Worm (Caenorhabditis elegans) whole organism, young adult: Measurements from ENCODE around the gene C26B2.7.

Experiments used
- B0035.1 ChIP-seq: sonication (generic microtip); optimal IDR thresholded peaks from 2 replicates; lab custom pipeline; 2016; ENCODE audit warnings: missing genetic modification characterization, mild to moderate bottlenecking, missing compliant biosample characterization, missing genotype, missing genetic modification reagents
- C06A6.2 ChIP-seq: fragments of 200-800 bp; sonication (Bioruptor generic); conservative IDR thresholded peaks from 2 replicates; pipeline ENCODE4 v1.3.6; 2022; ENCODE audit warnings: missing genetic modification characterization, missing compliant biosample characterization
- F22D6.2 ChIP-seq: sonication (generic microtip); optimal IDR thresholded peaks from 2 replicates; lab custom pipeline; 2016; ENCODE audit warnings: mild to moderate bottlenecking, missing genetic modification characterization, missing compliant biosample characterization
- F23B12.7 ChIP-seq: sonication (generic microtip); optimal IDR thresholded peaks from 2 replicates; lab custom pipeline; 2017; ENCODE audit warnings: missing genetic modification characterization, mild to moderate bottlenecking, missing compliant biosample characterization, antibody characterized with exemption, moderate library complexity; ENCODE audit not compliant: insufficient read depth
- F37B4.10 ChIP-seq: fragments of 200-800 bp; sonication (Bioruptor generic); IDR thresholded peaks from 2 replicates; pipeline ENCODE4 v1.3.6; 2022; ENCODE audit warnings: missing genetic modification characterization, missing compliant biosample characterization
- F39B2.1 ChIP-seq: fragments of 200-800 bp; sonication (Bioruptor generic); IDR thresholded peaks from 2 replicates; pipeline ENCODE4 v1.3.6; 2022; ENCODE audit warnings: missing genetic modification reagents, missing genetic modification characterization, missing compliant biosample characterization
- F57C9.4 ChIP-seq: sonication (generic microtip); optimal IDR thresholded peaks from 2 replicates; lab custom pipeline; 2017; ENCODE audit warnings: mild to moderate bottlenecking, missing genetic modification characterization, missing compliant biosample characterization
- Y53G8AR.9 ChIP-seq: fragments of 200-800 bp; sonication (Bioruptor generic); conservative IDR thresholded peaks from 2 replicates; pipeline ENCODE4 v1.3.6; 2022; ENCODE audit warnings: missing genetic modification reagents, missing genetic modification characterization, missing compliant biosample characterization
- Y56A3A.18 ChIP-seq: fragments of 200-800 bp; sonication (Bioruptor generic); IDR thresholded peaks from 2 replicates; pipeline ENCODE4 v1.3.6; 2022; ENCODE audit warnings: missing genetic modification reagents, missing genetic modification characterization, missing compliant biosample characterization
- aptf-2 ChIP-seq: fragments of 200-800 bp; sonication (Bioruptor generic); conservative IDR thresholded peaks from 2 replicates; pipeline ENCODE4 v1.3.6; 2022; ENCODE audit warnings: missing genetic modification reagents, missing genetic modification characterization, missing compliant biosample characterization
- atf-7 ChIP-seq: sonication (generic microtip); optimal IDR thresholded peaks from 2 replicates; lab custom pipeline; 2017; ENCODE audit warnings: mild to moderate bottlenecking, missing genetic modification characterization, missing compliant biosample characterization
- attf-3 ChIP-seq: fragments of 200-800 bp; sonication (Bioruptor generic); conservative IDR thresholded peaks from 2 replicates; pipeline ENCODE4 v1.3.6; 2022; ENCODE audit warnings: missing genetic modification reagents, missing genetic modification characterization, missing compliant biosample characterization
- bed-2 ChIP-seq: fragments of 200-800 bp; sonication (Bioruptor generic); IDR thresholded peaks from 2 replicates; pipeline ENCODE4 v1.3.6; 2022; ENCODE audit warnings: missing genetic modification reagents, missing genetic modification characterization, missing compliant biosample characterization
- ccch-3 ChIP-seq: fragments of 200-800 bp; sonication (Bioruptor generic); optimal IDR thresholded peaks from 2 replicates; lab custom pipeline; 2018; ENCODE audit warnings: mild to moderate bottlenecking, missing genetic modification characterization, missing compliant biosample characterization
- cebp-1 ChIP-seq, 2 experiments: fragments of 200-800 bp in 1 of 2; sonication (Bioruptor generic) in 1 of 2; sonication (generic microtip) in 1 of 2; IDR thresholded peaks in 1 of 2; optimal IDR thresholded peaks in 1 of 2; 2 replicates each; pipeline versions ENCODE4 v1.3.6 to Lab custom; 2017 to 2022; ENCODE audit warnings: missing compliant biosample characterization in 2 of 2, missing genetic modification characterization in 2 of 2, mild to moderate bottlenecking in 1 of 2, missing genetic modification reagents in 1 of 2, moderate library complexity in 1 of 2
- ceh-100 ChIP-seq: fragments of 200-800 bp; sonication (Bioruptor generic); IDR thresholded peaks from 2 replicates; pipeline ENCODE4 v1.3.6; 2022; ENCODE audit warnings: missing genetic modification reagents, missing genetic modification characterization, missing compliant biosample characterization
- ceh-40 ChIP-seq: fragments of 200-800 bp; sonication (Bioruptor generic); IDR thresholded peaks from 2 replicates; pipeline ENCODE4 v1.3.6; 2022; ENCODE audit warnings: missing genetic modification characterization, missing compliant biosample characterization
- chd-7 ChIP-seq: sonication (generic microtip); optimal IDR thresholded peaks from 2 replicates; lab custom pipeline; 2016; ENCODE audit warnings: mild to moderate bottlenecking, missing genetic modification characterization, moderate library complexity, missing compliant biosample characterization
- ets-4 ChIP-seq: fragments of 200-800 bp; sonication (Bioruptor generic); optimal IDR thresholded peaks from 2 replicates; lab custom pipeline; 2018; ENCODE audit warnings: mild to moderate bottlenecking, missing genetic modification characterization, missing compliant biosample characterization
- gei-17 ChIP-seq: fragments of 200-800 bp; sonication (Bioruptor generic); optimal IDR thresholded peaks from 2 replicates; lab custom pipeline; 2018; ENCODE audit warnings: mild to moderate bottlenecking, missing genetic modification characterization, missing compliant biosample characterization
- hlh-26 ChIP-seq: fragments of 200-800 bp; sonication (Bioruptor generic); conservative IDR thresholded peaks from 2 replicates; pipeline ENCODE4 v1.3.6; 2022; ENCODE audit warnings: missing genetic modification reagents, missing genetic modification characterization, missing compliant biosample characterization
- let-607 ChIP-seq, 2 experiments: fragments of 200-800 bp in 1 of 2; sonication (Bioruptor generic) in 1 of 2; sonication (generic microtip) in 1 of 2; optimal IDR thresholded peaks; 2 replicates each; lab custom pipeline; 2016 to 2018; ENCODE audit warnings: mild to moderate bottlenecking in 2 of 2, missing compliant biosample characterization in 2 of 2, missing genetic modification characterization in 2 of 2, moderate library complexity in 2 of 2, missing genotype in 1 of 2
- lin-40 ChIP-seq: sonication (generic microtip); optimal IDR thresholded peaks from 2 replicates; lab custom pipeline; 2016; ENCODE audit warnings: missing genetic modification characterization, mild to moderate bottlenecking, missing compliant biosample characterization, missing genotype, missing genetic modification reagents
- madf-6 ChIP-seq: fragments of 200-800 bp; sonication (Bioruptor generic); IDR thresholded peaks from 2 replicates; pipeline ENCODE4 v1.3.6; 2022; ENCODE audit warnings: missing genetic modification reagents, missing genetic modification characterization, missing compliant biosample characterization
- madf-8 ChIP-seq: fragments of 200-800 bp; sonication (Bioruptor generic); conservative IDR thresholded peaks from 2 replicates; pipeline ENCODE4 v1.3.6; 2022; ENCODE audit warnings: missing genetic modification reagents, missing genetic modification characterization, missing compliant biosample characterization
- nhr-120 ChIP-seq: fragments of 200-800 bp; sonication (Bioruptor generic); IDR thresholded peaks from 2 replicates; pipeline ENCODE4 v1.3.6; 2022; ENCODE audit warnings: missing genetic modification characterization, missing compliant biosample characterization
- nhr-27 ChIP-seq: fragments of 200-800 bp; sonication (Bioruptor generic); optimal IDR thresholded peaks from 2 replicates; lab custom pipeline; 2018; ENCODE audit warnings: mild to moderate bottlenecking, missing genetic modification characterization, moderate library complexity, missing compliant biosample characterization
- nhr-80 ChIP-seq: sonication (generic microtip); optimal IDR thresholded peaks from 2 replicates; lab custom pipeline; 2016; ENCODE audit warnings: missing genetic modification characterization, missing compliant biosample characterization
- snpc-1.1 ChIP-seq: sonication (generic microtip); optimal IDR thresholded peaks from 2 replicates; lab custom pipeline; 2017; ENCODE audit warnings: missing genetic modification characterization, mild to moderate bottlenecking, missing compliant biosample characterization, antibody characterized with exemption, moderate library complexity, missing genotype, missing genetic modification reagents; ENCODE audit not compliant: insufficient read depth
- snpc-4 ChIP-seq, 5 experiments: fragments of 150-350 bp in 1 of 5; sonication (generic microtip) in 4 of 5; optimal IDR thresholded peaks; 2 replicates each; lab custom pipeline; 2014 to 2018; ENCODE audit warnings: missing genetic modification characterization in 5 of 5, missing biosample characterization in 3 of 5, antibody characterized with exemption in 2 of 5, mild to moderate bottlenecking in 2 of 5, missing compliant biosample characterization in 2 of 5, missing genotype in 2 of 5, moderate library complexity in 2 of 5, missing genetic modification reagents in 1 of 5
- somi-1 ChIP-seq: fragments of 200-800 bp; sonication (Bioruptor generic); optimal IDR thresholded peaks from 2 replicates; lab custom pipeline; 2018; ENCODE audit warnings: mild to moderate bottlenecking, missing genetic modification characterization, missing compliant biosample characterization
- tbp1 ChIP-seq: fragments of 200-800 bp; sonication (Bioruptor generic); optimal IDR thresholded peaks from 2 replicates; lab custom pipeline; 2018; ENCODE audit warnings: mild to moderate bottlenecking, missing genetic modification characterization, missing compliant biosample characterization
- unc-62 ChIP-seq: fragments of 150-350 bp; optimal IDR thresholded peaks from 2 replicates; lab custom pipeline; 2014; ENCODE audit warnings: missing biosample characterization, missing genetic modification reagents, missing genetic modification characterization
- xnd-1 ChIP-seq: sonication (generic microtip); optimal IDR thresholded peaks from 2 replicates; lab custom pipeline; 2016; ENCODE audit warnings: missing genotype, missing genetic modification reagents, missing genetic modification characterization, missing compliant biosample characterization
- ztf-22 ChIP-seq: fragments of 200-800 bp; sonication (Bioruptor generic); optimal IDR thresholded peaks from 2 replicates; lab custom pipeline; 2018; ENCODE audit warnings: mild to moderate bottlenecking, missing genetic modification characterization, moderate library complexity, missing compliant biosample characterization
- ztf-6 ChIP-seq: fragments of 200-800 bp; sonication (Bioruptor generic); IDR thresholded peaks from 2 replicates; pipeline ENCODE4 v1.3.6; 2022; ENCODE audit warnings: missing genetic modification reagents, missing genetic modification characterization, missing compliant biosample characterization

Gene C26B2.7

ce11 chrIV:8032135-8032915 is 16.3 kb downstream of the C26B2.7 start:
- TF ChIP-seq ztf-22 (GFP tag; lab: Kevin White, UChicago) (peak; percentile 65), ets-4 (GFP tag; lab: Kevin White, UChicago) (peak; percentile 75), atf-7 (peak; percentile 81), ccch-3 (no peak), nhr-80 (tag; lab: Kevin White, UChicago) (peak; percentile 98), let-607 (tag; optimal IDR thresholded peaks at IDR 0.05; lab: Kevin White, UChicago) (peak; percentile 48 to 69), unc-62 (no peak), madf-6 (GFP tag; lab: Robert Waterston, UW) (no peak), cebp-1 (GFP tag; IDR thresholded peaks at IDR 0.05; lab: Robert Waterston, UW) (no peak), cebp-1 (tag; optimal IDR thresholded peaks at IDR 0.05; lab: Kevin White, UChicago) (peak; percentile 20)

ce11 chrIV:8034182-8034581 is 18.1 kb downstream of the C26B2.7 start:
- TF ChIP-seq somi-1 (GFP tag; lab: Kevin White, UChicago) (no peak), attf-3 (GFP tag; lab: Robert Waterston, UW) (no peak), let-607 (tag; optimal IDR thresholded peaks at IDR 0.05; lab: Kevin White, UChicago) (no peak), hlh-26 (no peak), bed-2 (GFP tag; lab: Robert Waterston, UW) (no peak), snpc-1.1 (tag; lab: Kevin White, UChicago) (no peak), xnd-1 (no peak), nhr-27 (tag; lab: Kevin White, UChicago) (no peak), Y53G8AR.9 (no peak), F39B2.1 (GFP tag; lab: Robert Waterston, UW) (no peak), gei-17 (GFP tag; lab: Kevin White, UChicago) (no peak), nhr-80 (tag; lab: Kevin White, UChicago) (no peak)

- no peak for TF ChIP-seq Y56A3A.18 (GFP tag; lab: Robert Waterston, UW)
Measured at ce11 chrIV:8036492-8036891, 20.4 kb downstream of the C26B2.7 start.

- no peak for TF ChIP-seq ceh-100 (GFP tag; lab: Robert Waterston, UW)
- no peak for TF ChIP-seq snpc-4 (GFP tag; optimal IDR thresholded peaks at IDR 0.05; lab: Kevin White, UChicago)
- no peak for TF ChIP-seq snpc-4 (tag; optimal IDR thresholded peaks at IDR 0.05; lab: Kevin White, UChicago)
- no peak for TF ChIP-seq F22D6.2 (tag; lab: Kevin White, UChicago)
- no peak for TF ChIP-seq aptf-2 (GFP tag; lab: Robert Waterston, UW)
- TF ChIP-seq C06A6.2 (GFP tag; lab: Robert Waterston, UW) = no peak
- TF ChIP-seq ceh-40 (GFP tag; lab: Robert Waterston, UW) = no peak
Measured at ce11 chrIV:8040610-8041317, 24.7 kb downstream of the C26B2.7 start.

ce11 chrIV:8042005-8042404 is 25.9 kb downstream of the C26B2.7 start:
- peak; percentile 56 for TF ChIP-seq somi-1 (GFP tag; lab: Kevin White, UChicago)
- no peak for TF ChIP-seq B0035.1 (tag; lab: Kevin White, UChicago)
- no peak for TF ChIP-seq F57C9.4 (tag; lab: Kevin White, UChicago)
- TF ChIP-seq tbp1 (GFP tag; lab: Kevin White, UChicago) = no peak
- no peak for TF ChIP-seq F23B12.7 (tag; lab: Kevin White, UChicago)
- no peak for TF ChIP-seq xnd-1
- peak; percentile 56 for TF ChIP-seq lin-40 (tag; lab: Kevin White, UChicago)
- no peak for TF ChIP-seq chd-7 (tag; lab: Kevin White, UChicago)
- no peak for TF ChIP-seq ccch-3
- TF ChIP-seq nhr-120 = no peak
- TF ChIP-seq aptf-2 (GFP tag; lab: Robert Waterston, UW) = no peak
- TF ChIP-seq ztf-6 (GFP tag; lab: Robert Waterston, UW) = no peak
- TF ChIP-seq madf-8 = no peak
- TF ChIP-seq F37B4.10 (GFP tag; lab: Robert Waterston, UW) = no peak
- TF ChIP-seq F22D6.2 (tag; lab: Kevin White, UChicago) = no peak
- TF ChIP-seq C06A6.2 (GFP tag; lab: Robert Waterston, UW) = 0 out of 2 replicates have a peak, but pooled peaks have one; percentile 23
- TF ChIP-seq cebp-1 (GFP tag; IDR thresholded peaks at IDR 0.05; lab: Robert Waterston, UW) = no peak
- TF ChIP-seq cebp-1 (tag; optimal IDR thresholded peaks at IDR 0.05; lab: Kevin White, UChicago) = no peak
